Fruit fly (Drosophila melanogaster): ENCODE data around the gene CAH16.

DNA sequence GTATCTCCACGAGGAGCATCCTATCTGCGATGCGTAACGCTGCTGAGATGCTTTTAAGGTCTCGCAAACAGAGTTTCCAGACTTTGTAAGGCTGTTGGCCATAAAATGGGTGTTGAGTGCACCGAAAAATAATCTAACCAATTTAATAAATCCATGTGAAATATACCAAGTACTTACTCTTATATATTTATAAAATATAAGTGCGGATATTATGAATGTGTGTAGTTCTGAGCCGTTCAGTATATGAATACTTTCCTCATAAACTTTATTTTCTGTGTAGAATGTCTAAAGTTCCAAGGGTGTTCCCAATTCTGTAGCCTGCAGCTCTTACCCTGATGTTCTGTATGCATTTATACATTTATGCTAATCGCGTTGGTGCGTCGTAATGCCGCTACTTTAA, 25.7 kb downstream of the CAH16 start:
- TF ChIP-seq topi (GFP tag; optimal IDR thresholded peaks at IDR 0.05), result no peak
- no peak for TF ChIP-seq Hr39 (GFP tag; optimal IDR thresholded peaks at IDR 0.05)
- TF ChIP-seq Blimp-1 (GFP tag; optimal IDR thresholded peaks at IDR 0.05), result no peak
- no peak for TF ChIP-seq Hr38 (GFP tag; optimal IDR thresholded peaks at IDR 0.05)
- no peak for TF ChIP-seq vri (GFP tag; optimal IDR thresholded peaks at IDR 0.05)
- TF ChIP-seq CG6163 (GFP tag; IDR thresholded peaks at IDR 0.05), result no peak
- no peak for TF ChIP-seq Smox (GFP tag; optimal IDR thresholded peaks at IDR 0.05)
- no peak for TF ChIP-seq CG31627 (GFP tag; optimal IDR thresholded peaks at IDR 0.05)
- TF ChIP-seq CG3032 (tag; optimal IDR thresholded peaks at IDR 0.05), result peak; percentile 37
- TF ChIP-seq fd85E (GFP tag; optimal IDR thresholded peaks at IDR 0.05), result no peak
- TF ChIP-seq Hr4 (GFP tag; optimal IDR thresholded peaks at IDR 0.05), result no peak
- peak; percentile 28 for TF ChIP-seq CG10631 (GFP tag; optimal IDR thresholded peaks at IDR 0.05)
- peak; percentile 35 for TF ChIP-seq Ets96B (tag; optimal IDR thresholded peaks at IDR 0.05)
